Fruit fly (Drosophila melanogaster): Measurements from ENCODE around the gene RpL36A.

The RpL36A gene

DNA sequence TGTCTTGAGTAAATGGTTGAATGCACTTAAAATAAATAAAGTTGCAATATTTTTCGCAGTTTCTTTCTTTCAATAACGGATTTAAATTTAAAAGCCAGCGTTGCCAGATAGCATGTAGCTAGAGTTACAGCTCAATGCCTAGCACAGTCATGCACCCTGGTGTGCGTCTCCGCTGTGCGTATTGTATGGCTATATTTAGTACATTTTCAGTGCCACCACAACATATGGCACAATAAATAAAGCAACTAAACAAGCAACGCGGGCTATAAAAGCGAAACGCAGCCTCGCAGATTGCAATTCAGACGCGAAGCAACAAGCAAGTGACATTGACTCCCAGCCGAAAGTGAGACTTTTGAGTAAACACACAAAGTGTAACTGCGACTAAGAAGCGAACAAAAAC lies 44.1 kb downstream of the RpL36A start, which contains the start of gene Sirup:
Sirup (plus strand) TSS at position 215 of the 400 bp plus-strand sequence.
- TF ChIP-seq br (GFP tag; optimal IDR thresholded peaks at IDR 0.05) (peak; percentile 21), Dif (GFP tag; optimal IDR thresholded peaks at IDR 0.05; ENCODE audit: partially characterized antibody) (peak; percentile 11), h (GFP tag; optimal IDR thresholded peaks at IDR 0.05) (no peak), sv (GFP tag; optimal IDR thresholded peaks at IDR 0.05) (no peak), Sp1 (GFP tag; optimal IDR thresholded peaks at IDR 0.05) (peak; percentile 54), dmrt93B (GFP tag; optimal IDR thresholded peaks at IDR 0.05) (no peak), tai (GFP tag; optimal IDR thresholded peaks at IDR 0.05) (peak; percentile 55), Myc (optimal IDR thresholded peaks at IDR 0.05) (peak; percentile 25), rgr (GFP tag; optimal IDR thresholded peaks at IDR 0.05) (peak; percentile 43), Dfd (GFP tag; optimal IDR thresholded peaks at IDR 0.05) (no peak), sage (GFP tag; optimal IDR thresholded peaks at IDR 0.05) (no peak), fru (GFP tag; optimal IDR thresholded peaks at IDR 0.05) (peak; percentile 32), Hnf4 (GFP tag; optimal IDR thresholded peaks at IDR 0.05) (peak; percentile 71), dl (GFP tag; optimal IDR thresholded peaks at IDR 0.05; ENCODE audit: insufficient read depth in 1 of 2, partially characterized antibody in 2 of 2) (no peak), Rel (GFP tag; optimal IDR thresholded peaks at IDR 0.05) (no peak), Rel (tag; optimal IDR thresholded peaks at IDR 0.05) (peak; percentile 52), lola (GFP tag; optimal IDR thresholded peaks at IDR 0.05) (no peak), Hr78 (GFP tag; optimal IDR thresholded peaks at IDR 0.05) (no peak), Jra (GFP tag; optimal IDR thresholded peaks at IDR 0.05) (no peak), OdsH (GFP tag; optimal IDR thresholded peaks at IDR 0.05) (peak; percentile 31), foxo (GFP tag; optimal IDR thresholded peaks at IDR 0.05) (peak in 1 of 2 experiments; percentile 19)

DNA sequence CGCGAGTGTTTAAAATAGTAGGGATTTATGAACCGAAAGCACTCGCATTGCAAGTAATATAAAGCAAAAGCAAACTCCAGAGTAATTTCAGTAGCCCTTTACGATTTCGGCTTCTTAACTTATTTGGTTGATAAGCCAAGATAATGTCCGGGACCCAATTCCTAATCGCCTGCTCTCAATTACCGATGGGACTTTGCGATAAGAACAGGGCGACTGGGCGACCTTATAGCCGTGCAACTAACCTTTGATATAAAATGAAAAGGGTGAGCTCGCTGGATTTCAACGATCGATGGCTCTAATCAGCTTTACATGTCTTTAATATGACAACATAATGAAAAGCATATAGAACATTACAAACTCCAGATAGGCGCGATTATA lies 44.6 kb downstream of the RpL36A start, which contains the start of gene CG7227:
CG7227 (minus strand) TSS at position 72 of the 378 bp plus-strand sequence.
- TF ChIP-seq GATAd (GFP tag; optimal IDR thresholded peaks at IDR 0.05), result no peak
- TF ChIP-seq CG32264 (GFP tag; optimal IDR thresholded peaks at IDR 0.05), result no peak
- TF ChIP-seq CG9705 (GFP tag; optimal IDR thresholded peaks at IDR 0.05), result no peak
- no peak for TF ChIP-seq Vsx2 (GFP tag; optimal IDR thresholded peaks at IDR 0.05; ENCODE audit: partially characterized antibody)
- TF ChIP-seq Rel (GFP tag; optimal IDR thresholded peaks at IDR 0.05), result no peak
- TF ChIP-seq Rel (tag; optimal IDR thresholded peaks at IDR 0.05), result no peak
- TF ChIP-seq CrebA (GFP tag; optimal IDR thresholded peaks at IDR 0.05; ENCODE audit: borderline replicate concordance), result no peak
- no peak for TF ChIP-seq jim (GFP tag; optimal IDR thresholded peaks at IDR 0.05)
- no peak for TF ChIP-seq brk (GFP tag; optimal IDR thresholded peaks at IDR 0.05)
- no peak for TF ChIP-seq br (GFP tag; optimal IDR thresholded peaks at IDR 0.05)

DNA sequence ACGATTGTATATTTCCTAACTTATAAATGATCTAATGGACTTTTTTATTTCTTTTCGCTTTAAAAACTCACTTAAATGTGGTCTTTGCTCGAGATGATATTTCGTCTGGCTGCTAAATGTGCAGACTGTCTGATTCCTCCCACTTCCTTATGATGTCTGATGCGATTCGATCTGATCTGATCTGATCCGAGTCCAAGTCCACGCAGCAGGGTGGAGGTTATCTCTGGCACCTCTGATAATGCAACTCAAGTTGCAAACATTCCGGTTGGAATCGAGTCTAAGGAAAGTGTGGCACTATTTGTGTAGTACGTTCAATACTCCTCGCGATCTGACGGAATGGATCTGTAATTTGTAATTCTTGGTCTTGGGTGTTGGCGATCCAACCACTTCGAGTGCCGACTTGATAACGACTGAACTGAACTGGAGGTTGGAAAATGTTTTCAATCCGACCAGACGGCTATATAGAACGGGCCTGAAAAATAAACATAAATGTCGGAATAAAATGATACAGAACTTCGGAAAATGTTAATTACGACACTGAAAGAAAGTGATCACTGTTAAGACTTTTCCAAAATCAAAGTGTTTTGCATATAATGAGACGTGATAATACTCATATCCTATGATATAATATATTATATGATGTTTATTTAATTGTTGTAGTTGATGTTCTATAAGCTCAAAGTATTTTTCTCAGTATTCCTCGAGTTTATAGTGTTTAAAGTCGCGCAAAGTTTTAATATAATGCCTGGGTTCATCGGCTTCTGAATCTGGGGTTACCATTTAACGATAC lies 45.2 kb downstream of the RpL36A start:
- TF ChIP-seq Hnf4 (GFP tag; optimal IDR thresholded peaks at IDR 0.05), result no peak
- TF ChIP-seq CG9705 (GFP tag; optimal IDR thresholded peaks at IDR 0.05), result no peak
- no peak for TF ChIP-seq Jra (GFP tag; optimal IDR thresholded peaks at IDR 0.05)
- no peak for TF ChIP-seq lola (GFP tag; optimal IDR thresholded peaks at IDR 0.05)
- no peak for TF ChIP-seq br (GFP tag; optimal IDR thresholded peaks at IDR 0.05)
- TF ChIP-seq brk (GFP tag; optimal IDR thresholded peaks at IDR 0.05), result no peak
- no peak for TF ChIP-seq h (GFP tag; optimal IDR thresholded peaks at IDR 0.05)
- TF ChIP-seq Abd-B (GFP tag; optimal IDR thresholded peaks at IDR 0.05), result no peak
- TF ChIP-seq Hr83 (GFP tag; optimal IDR thresholded peaks at IDR 0.05; ENCODE audit: poor library complexity, severe bottlenecking), result no peak

DNA sequence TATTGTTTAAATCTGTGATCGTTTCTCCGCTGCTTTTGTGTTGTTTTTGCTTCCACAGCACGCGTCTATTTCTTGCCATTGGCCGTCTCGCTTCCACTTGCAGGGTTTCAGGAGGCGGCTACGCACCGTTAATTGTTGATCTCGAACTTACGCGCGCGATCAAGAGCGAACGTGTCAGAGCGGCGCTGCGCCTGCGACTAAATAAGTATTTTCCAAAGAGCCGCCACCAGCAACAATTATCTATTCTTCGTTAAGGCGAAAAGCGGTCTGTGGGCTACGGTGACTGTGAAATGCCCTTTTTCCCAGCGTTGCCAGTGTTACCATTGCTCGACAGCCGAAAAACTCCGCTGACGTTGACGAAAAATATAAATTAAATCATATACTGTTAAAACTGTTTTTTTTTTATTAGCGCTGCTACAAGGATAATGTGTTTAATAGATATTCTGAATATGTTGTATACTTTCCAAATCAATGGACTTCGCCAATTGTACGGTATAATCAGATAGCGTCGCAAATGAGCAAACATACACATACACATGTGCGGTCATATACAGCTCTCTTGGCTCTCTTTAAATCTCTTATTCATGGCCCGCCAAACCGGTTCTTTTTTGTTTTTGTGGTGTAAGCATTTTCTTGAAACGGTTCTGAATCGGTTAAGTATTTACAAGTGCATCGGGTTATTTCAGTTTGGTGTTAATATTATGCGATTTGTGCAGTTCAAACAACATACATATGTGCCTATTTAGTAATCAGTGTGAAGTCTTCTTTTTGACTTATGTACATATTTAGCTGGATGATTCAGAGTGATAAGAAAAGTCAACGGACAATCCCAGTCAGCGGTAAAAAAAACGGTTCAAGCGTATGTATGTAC lies 48.5 kb downstream of the RpL36A start, which contains the start of gene pes:
pes (minus strand) TSS at position 201 of the 871 bp plus-strand sequence.
- TF ChIP-seq GATAd (GFP tag; optimal IDR thresholded peaks at IDR 0.05) (no peak), CrebA (GFP tag; optimal IDR thresholded peaks at IDR 0.05; ENCODE audit: borderline replicate concordance) (peak; percentile 88), lola (GFP tag; optimal IDR thresholded peaks at IDR 0.05) (no peak), ey (GFP tag; optimal IDR thresholded peaks at IDR 0.05) (peak; percentile 41), brk (GFP tag; optimal IDR thresholded peaks at IDR 0.05) (peak; percentile 72), br (GFP tag; optimal IDR thresholded peaks at IDR 0.05) (peak; percentile 35), rgr (GFP tag; optimal IDR thresholded peaks at IDR 0.05) (peak; percentile 93), Hr78 (GFP tag; optimal IDR thresholded peaks at IDR 0.05) (no peak), Sp1 (GFP tag; optimal IDR thresholded peaks at IDR 0.05) (peak; percentile 16), jim (GFP tag; optimal IDR thresholded peaks at IDR 0.05) (peak; percentile 33), N (GFP tag; optimal IDR thresholded peaks at IDR 0.05) (no peak), CG32264 (GFP tag; optimal IDR thresholded peaks at IDR 0.05) (peak; percentile 69), tai (GFP tag; optimal IDR thresholded peaks at IDR 0.05) (no peak), Myc (optimal IDR thresholded peaks at IDR 0.05) (peak; percentile 43), Hr83 (GFP tag; optimal IDR thresholded peaks at IDR 0.05; ENCODE audit: poor library complexity, severe bottlenecking) (peak; percentile 83), Dfd (GFP tag; optimal IDR thresholded peaks at IDR 0.05) (no peak), pan (optimal IDR thresholded peaks at IDR 0.05) (no peak), usp (GFP tag; optimal IDR thresholded peaks at IDR 0.05) (no peak), h (GFP tag; optimal IDR thresholded peaks at IDR 0.05) (peak; percentile 98), sage (GFP tag; optimal IDR thresholded peaks at IDR 0.05) (peak; percentile 93), psq (GFP tag; optimal IDR thresholded peaks at IDR 0.05) (peak; percentile 84), Mio (GFP tag; optimal IDR thresholded peaks at IDR 0.05) (no peak), Rel (GFP tag; optimal IDR thresholded peaks at IDR 0.05) (peak; percentile 82), Rel (tag; optimal IDR thresholded peaks at IDR 0.05) (peak; percentile 45), HLH106 (tag; optimal IDR thresholded peaks at IDR 0.05) (peak; percentile 85), fru (GFP tag; optimal IDR thresholded peaks at IDR 0.05) (peak; percentile 97), Vsx2 (GFP tag; optimal IDR thresholded peaks at IDR 0.05; ENCODE audit: partially characterized antibody) (peak; percentile 49), Hnf4 (GFP tag; optimal IDR thresholded peaks at IDR 0.05) (peak; percentile 43)

All from whole organism, wandering third instar larva.